Fruit fly (Drosophila melanogaster): ENCODE data around the gene ttk.

ttk gene

dm6 chr3R:31744044-31744652 is 30.5 kb downstream of the ttk start, which contains the start of gene CG1896 (continued):
- TF ChIP-seq CG9797 (GFP tag; optimal IDR thresholded peaks at IDR 0.05): no peak
- peak; percentile 70 for TF ChIP-seq vvl (GFP tag; IDR thresholded peaks at IDR 0.05)
- TF ChIP-seq ken (GFP tag; IDR thresholded peaks at IDR 0.05): peak; percentile 67; the same call in 2 of the 3 replicates
- TF ChIP-seq fru (optimal IDR thresholded peaks at IDR 0.05): no peak
- no peak for TF ChIP-seq eve (GFP tag; optimal IDR thresholded peaks at IDR 0.05)
- TF ChIP-seq CG1832 (GFP tag; optimal IDR thresholded peaks at IDR 0.05): no peak
- TF ChIP-seq CG2202 (tag; optimal IDR thresholded peaks at IDR 0.05): no peak
- TF ChIP-seq CrebB (tag; optimal IDR thresholded peaks at IDR 0.05): no peak
- no peak for TF ChIP-seq B-H2 (GFP tag; optimal IDR thresholded peaks at IDR 0.05)
- peak; percentile 56 for TF ChIP-seq Ptx1 (GFP tag; IDR thresholded peaks at IDR 0.05)
- no peak for TF ChIP-seq trh (GFP tag; optimal IDR thresholded peaks at IDR 0.05)
- no peak for TF ChIP-seq ERR (GFP tag; optimal IDR thresholded peaks at IDR 0.05)
- no peak for TF ChIP-seq da (GFP tag; optimal IDR thresholded peaks at IDR 0.05)
- peak; percentile 67 for TF ChIP-seq row (GFP tag; IDR thresholded peaks at IDR 0.05)
- TF ChIP-seq dysf (GFP tag; IDR thresholded peaks at IDR 0.05): peak; percentile 54; the same call in 1 of the 3 replicates
- TF ChIP-seq CG1024 (GFP tag; IDR thresholded peaks at IDR 0.05): 0 out of 2 replicates have a peak, but pooled peaks have one; percentile 29
- no peak for TF ChIP-seq exex (tag; optimal IDR thresholded peaks at IDR 0.05)
- TF ChIP-seq ham (GFP tag; IDR thresholded peaks at IDR 0.05): no peak
- TF ChIP-seq ab (GFP tag; optimal IDR thresholded peaks at IDR 0.05): no peak
- TF ChIP-seq CG8478 (optimal IDR thresholded peaks at IDR 0.05): no peak
- peak; percentile 68 for TF ChIP-seq lbe (GFP tag; optimal IDR thresholded peaks at IDR 0.05)
- TF ChIP-seq gce (GFP tag; IDR thresholded peaks at IDR 0.05): 0 out of 3 replicates have a peak, but pooled peaks have one; percentile 21
- peak; percentile 39 for TF ChIP-seq CG3281 (GFP tag; optimal IDR thresholded peaks at IDR 0.05)
- no peak for TF ChIP-seq fd3F (GFP tag; optimal IDR thresholded peaks at IDR 0.05)
- no peak for TF ChIP-seq CG12236 (GFP tag; optimal IDR thresholded peaks at IDR 0.05)
- TF ChIP-seq Dad (GFP tag; optimal IDR thresholded peaks at IDR 0.05): no peak
- TF ChIP-seq CG15073 (GFP tag; optimal IDR thresholded peaks at IDR 0.05): no peak
- TF ChIP-seq CG9876 (GFP tag; optimal IDR thresholded peaks at IDR 0.05): no peak
- peak; percentile 21 for TF ChIP-seq CG14710 (tag; optimal IDR thresholded peaks at IDR 0.05)
- peak; percentile 15 for TF ChIP-seq HmgZ (tag; optimal IDR thresholded peaks at IDR 0.05)
- no peak for TF ChIP-seq gsb (GFP tag; IDR thresholded peaks at IDR 0.05)
- TF ChIP-seq CG6765 (GFP tag; optimal IDR thresholded peaks at IDR 0.05): no peak
- peak; percentile 62 for TF ChIP-seq CG18599 (GFP tag; optimal IDR thresholded peaks at IDR 0.05)
- peak; percentile 1 for TF ChIP-seq CG7987 (GFP tag; optimal IDR thresholded peaks at IDR 0.05)
- TF ChIP-seq CG12219 (GFP tag; optimal IDR thresholded peaks at IDR 0.05): no peak
- TF ChIP-seq CG8388 (GFP tag; optimal IDR thresholded peaks at IDR 0.05): peak; percentile 17
- no peak for TF ChIP-seq Atf-2 (GFP tag; optimal IDR thresholded peaks at IDR 0.05)
- no peak for TF ChIP-seq CG7745 (tag; optimal IDR thresholded peaks at IDR 0.05)
- TF ChIP-seq schlank (tag; optimal IDR thresholded peaks at IDR 0.05): no peak
- TF ChIP-seq CG18011 (GFP tag; optimal IDR thresholded peaks at IDR 0.05): peak; percentile 26
- TF ChIP-seq CG32772 (GFP tag; IDR thresholded peaks at IDR 0.05): no peak; the same call in 1 of the 2 replicates
- no peak for TF ChIP-seq NC2α (GFP tag; optimal IDR thresholded peaks at IDR 0.05)
- TF ChIP-seq CG14050 (GFP tag; IDR thresholded peaks at IDR 0.05): 0 out of 3 replicates have a peak, but pooled peaks have one; percentile 24
- TF ChIP-seq Fer1 (GFP tag; optimal IDR thresholded peaks at IDR 0.05): peak; percentile 50
- no peak for TF ChIP-seq Bgb (GFP tag; IDR thresholded peaks at IDR 0.05; ENCODE audit: partially characterized antibody)
- TF ChIP-seq D (optimal IDR thresholded peaks at IDR 0.05): no peak
- no peak for TF ChIP-seq D (GFP tag; optimal IDR thresholded peaks at IDR 0.05)
- no peak for TF ChIP-seq CG10543 (GFP tag; optimal IDR thresholded peaks at IDR 0.05)
- TF ChIP-seq sr (GFP tag; IDR thresholded peaks at IDR 0.05): no peak
- no peak for TF ChIP-seq Side (GFP tag; optimal IDR thresholded peaks at IDR 0.05)
- no peak for TF ChIP-seq CG7963 (GFP tag; IDR thresholded peaks at IDR 0.05; ENCODE audit: partially characterized antibody)
- TF ChIP-seq CG31441 (GFP tag; IDR thresholded peaks at IDR 0.05): no peak; the same call in 1 of the 2 replicates

All from whole organism, embryonic.